Worm (Caenorhabditis elegans) whole organism, L1 larva: ENCODE data around the gene nduf-9.
A peak's percentile ranks its signal among the peaks of the same experiment; 100 is the strongest.

ENCODE experiments used
- F16B12.6 ChIP-seq: fragments of 150-350 bp; optimal IDR thresholded peaks from 2 replicates; lab custom pipeline; 2014; ENCODE audit warnings: missing biosample characterization, missing genetic modification characterization
- ceh-8 ChIP-seq: fragments of 200-800 bp; sonication (Bioruptor generic); optimal IDR thresholded peaks from 2 replicates; lab custom pipeline; 2018; ENCODE audit warnings: mild to moderate bottlenecking, missing genetic modification characterization, moderate library complexity, missing compliant biosample characterization
- efl-1 ChIP-seq, 4 experiments: fragments of 150-350 bp; optimal IDR thresholded peaks in 3 of 4; peaks in 1 of 4; 1 replicate in 1 of 4; 2 replicates in 3 of 4; lab custom pipeline; 2014; ENCODE audit warnings: missing biosample characterization in 2 of 4, missing genetic modification characterization in 2 of 4, missing genetic modification reagents in 2 of 4
- efl-3 ChIP-seq: fragments of 200-800 bp; sonication (Bioruptor generic); optimal IDR thresholded peaks from 2 replicates; lab custom pipeline; 2018; ENCODE audit warnings: mild to moderate bottlenecking, missing genetic modification characterization, missing compliant biosample characterization
- egl-27 ChIP-seq, 2 experiments: fragments of 150-350 bp in 1 of 2; sonication (generic microtip); optimal IDR thresholded peaks; 3 replicates each; lab custom pipeline; 2017 to 2018; ENCODE audit warnings: missing biosample characterization in 2 of 2, missing genetic modification characterization in 2 of 2, missing genetic modification reagents in 2 of 2
- fkh-10 ChIP-seq: sonication (generic microtip); optimal IDR thresholded peaks from 2 replicates; lab custom pipeline; 2017; ENCODE audit warnings: missing biosample characterization, missing genetic modification reagents, missing genetic modification characterization
- fkh-8 ChIP-seq: sonication (generic microtip); optimal IDR thresholded peaks from 2 replicates; lab custom pipeline; 2016; ENCODE audit warnings: mild to moderate bottlenecking, missing genetic modification characterization, missing compliant biosample characterization
- fos-1 ChIP-seq: fragments of 150-350 bp; optimal IDR thresholded peaks from 2 replicates; lab custom pipeline; 2014; ENCODE audit warnings: missing biosample characterization, missing genetic modification characterization
- hlh-17 ChIP-seq: fragments of 200-800 bp; sonication (Bioruptor generic); optimal IDR thresholded peaks from 2 replicates; lab custom pipeline; 2018; ENCODE audit warnings: missing genetic modification characterization, mild to moderate bottlenecking, missing compliant biosample characterization, moderate library complexity, borderline replicate concordance
- hlh-4 ChIP-seq: sonication (generic microtip); optimal IDR thresholded peaks from 2 replicates; lab custom pipeline; 2016; ENCODE audit warnings: mild to moderate bottlenecking, missing genetic modification characterization, missing compliant biosample characterization
- lin-35 ChIP-seq, 2 experiments: fragments of 150-350 bp; optimal IDR thresholded peaks; 2 replicates each; lab custom pipeline; 2014; ENCODE audit warnings: missing biosample characterization in 2 of 2, missing genetic modification characterization in 2 of 2, missing genetic modification reagents in 2 of 2
- lsy-2 ChIP-seq, 2 experiments: fragments of 150-350 bp; optimal IDR thresholded peaks; 2 replicates each; lab custom pipeline; 2014; ENCODE audit warnings: missing biosample characterization in 2 of 2, missing genetic modification characterization in 2 of 2
- mab-9 ChIP-seq: fragments of 200-800 bp; sonication (Bioruptor generic); IDR thresholded peaks from 2 replicates; pipeline ENCODE4 v1.3.6; 2022; ENCODE audit warnings: missing genetic modification reagents, missing genetic modification characterization, missing compliant biosample characterization
- mdl-1 ChIP-seq, 2 experiments: fragments of 150-350 bp; optimal IDR thresholded peaks; 2 replicates each; lab custom pipeline; 2014 to 2017; ENCODE audit warnings: missing biosample characterization in 2 of 2, missing genetic modification characterization in 2 of 2, inconsistent platforms in 1 of 2
- mef-2 ChIP-seq: fragments of 150-350 bp; optimal IDR thresholded peaks from 2 replicates; lab custom pipeline; 2014; ENCODE audit warnings: missing biosample characterization, missing genetic modification characterization
- mep-1 ChIP-seq: fragments of 150-350 bp; optimal IDR thresholded peaks from 2 replicates; lab custom pipeline; 2014; ENCODE audit warnings: missing biosample characterization, missing genetic modification characterization
- nhr-237 ChIP-seq: fragments of 150-350 bp; optimal IDR thresholded peaks from 2 replicates; lab custom pipeline; 2014; ENCODE audit warnings: missing biosample characterization, missing genetic modification characterization
- nhr-28 ChIP-seq: fragments of 150-350 bp; optimal IDR thresholded peaks from 2 replicates; lab custom pipeline; 2014; ENCODE audit warnings: missing biosample characterization, missing genetic modification characterization
- nhr-90 ChIP-seq: sonication (generic microtip); optimal IDR thresholded peaks from 2 replicates; lab custom pipeline; 2016; ENCODE audit warnings: mild to moderate bottlenecking, missing genetic modification characterization, missing compliant biosample characterization; ENCODE audit not compliant: poor library complexity
- sup-37 ChIP-seq: fragments of 200-800 bp; sonication (Bioruptor generic); optimal IDR thresholded peaks from 2 replicates; lab custom pipeline; 2018; ENCODE audit warnings: mild to moderate bottlenecking, missing genetic modification characterization, missing compliant biosample characterization
- swsn-7 ChIP-seq: sonication (generic microtip); optimal IDR thresholded peaks from 2 replicates; lab custom pipeline; 2016; ENCODE audit warnings: missing genetic modification characterization, missing compliant biosample characterization
- unc-130 ChIP-seq: fragments of 150-350 bp; optimal IDR thresholded peaks from 2 replicates; lab custom pipeline; 2017; ENCODE audit warnings: missing biosample characterization, missing genetic modification characterization, inconsistent platforms
- unc-98 ChIP-seq: fragments of 200-800 bp; sonication (Bioruptor generic); IDR thresholded peaks from 2 replicates; pipeline ENCODE4 v1.3.6; 2022; ENCODE audit warnings: missing genetic modification characterization, missing compliant biosample characterization
- zag-1 ChIP-seq: fragments of 150-350 bp; optimal IDR thresholded peaks from 2 replicates; lab custom pipeline; 2014; ENCODE audit warnings: missing biosample characterization, missing genetic modification characterization
- zip-4 ChIP-seq: fragments of 200-800 bp; sonication (Bioruptor generic); optimal IDR thresholded peaks from 2 replicates; lab custom pipeline; 2018; ENCODE audit warnings: mild to moderate bottlenecking, missing genetic modification characterization, moderate library complexity, missing compliant biosample characterization
- ztf-4 ChIP-seq: fragments of 150-350 bp; optimal IDR thresholded peaks from 2 replicates; lab custom pipeline; 2014; ENCODE audit warnings: missing biosample characterization, missing genetic modification characterization

nduf-9 gene

ce11 chrIII:3199416-3199815, 49.0 kb downstream of the nduf-9 start, which contains the start of gene heh-1:
TSS of gene heh-1 (minus strand) at chrIII:3199516.
- TF ChIP-seq efl-3 (GFP tag; lab: Kevin White, UChicago), result no peak
- TF ChIP-seq ztf-4 (tag; lab: Kevin White, UChicago), result no peak
- no peak for TF ChIP-seq hlh-4 (tag; lab: Kevin White, UChicago)
- no peak for TF ChIP-seq egl-27 (tag; optimal IDR thresholded peaks at IDR 0.05; lab: Kevin White, UChicago)
- no peak for TF ChIP-seq swsn-7 (tag; lab: Kevin White, UChicago)
- no peak for TF ChIP-seq nhr-237 (tag; lab: Kevin White, UChicago)
- no peak for TF ChIP-seq nhr-90 (tag; lab: Kevin White, UChicago)
- no peak for TF ChIP-seq fkh-8 (tag; lab: Kevin White, UChicago)
- TF ChIP-seq zag-1 (tag; lab: Kevin White, UChicago), result no peak
- no peak for TF ChIP-seq unc-98 (GFP tag; lab: Robert Waterston, UW)
- no peak for TF ChIP-seq sup-37 (GFP tag; lab: Kevin White, UChicago)
- no peak for TF ChIP-seq lsy-2 (tag; optimal IDR thresholded peaks at IDR 0.05; lab: Kevin White, UChicago)
- no peak for TF ChIP-seq hlh-17 (GFP tag; lab: Kevin White, UChicago)
- TF ChIP-seq mep-1 (tag; lab: Kevin White, UChicago), result no peak

ce11 chrIII:3198307-3198706, 50.1 kb downstream of the nduf-9 start, which contains the start of gene R148.7:
TSS of gene R148.7 (minus strand) at chrIII:3198407.
- TF ChIP-seq efl-1 (optimal IDR thresholded peaks at IDR 0.05; lab: Kevin White, UChicago) (no peak), efl-1 (GFP tag; optimal IDR thresholded peaks at IDR 0.05 in 1 of 2; lab: Kevin White, UChicago) (peak in 1 of 2 experiments; percentile 43), nhr-28 (tag; lab: Kevin White, UChicago) (no peak)

ce11 chrIII:3197904-3198303, 50.5 kb downstream of the nduf-9 start:
- TF ChIP-seq nhr-237 (tag; lab: Kevin White, UChicago), result no peak
- TF ChIP-seq mab-9 (GFP tag; lab: Robert Waterston, UW), result no peak
- no peak for TF ChIP-seq fkh-10

- TF ChIP-seq zip-4 (no peak), unc-130 (tag; lab: Kevin White, UChicago) (no peak), lin-35 (GFP tag; optimal IDR thresholded peaks at IDR 0.05; lab: Kevin White, UChicago) (no peak), mef-2 (tag; lab: Kevin White, UChicago) (no peak), mdl-1 (tag; optimal IDR thresholded peaks at IDR 0.05; lab: Kevin White, UChicago) (no peak), fos-1 (tag; lab: Kevin White, UChicago) (no peak), ceh-8 (GFP tag; lab: Kevin White, UChicago) (no peak), ztf-4 (tag; lab: Kevin White, UChicago) (no peak), F16B12.6 (tag; lab: Kevin White, UChicago) (no peak)
These were observed 56.6 kb downstream of the nduf-9 start for ce11 chrIII:3191729-3192128.
